Worm (Caenorhabditis elegans) whole organism, young adult: ENCODE measurements around the gene pqn-25.

ENCODE experiments used
- ama-1 ChIP-seq, 3 experiments: fragments of 150-350 bp in 1 of 3; sonication (generic microtip) in 2 of 3; optimal IDR thresholded peaks; 2 replicates each; lab custom pipeline; 2014 to 2018; ENCODE audit warnings: missing biosample characterization in 2 of 3, missing genetic modification characterization in 2 of 3, missing genetic modification reagents in 2 of 3
- attf-6 ChIP-seq: fragments of 200-800 bp; sonication (Bioruptor generic); IDR thresholded peaks from 2 replicates; pipeline ENCODE4 v1.3.6; 2022; ENCODE audit warnings: missing genetic modification reagents, missing genetic modification characterization, missing compliant biosample characterization
- dpl-1 ChIP-seq: fragments of 150-350 bp; optimal IDR thresholded peaks from 2 replicates; lab custom pipeline; 2014; ENCODE audit warnings: missing biosample characterization, missing genetic modification reagents, missing genetic modification characterization
- ekl-4 ChIP-seq: fragments of 200-800 bp; sonication (Bioruptor generic); IDR thresholded peaks from 2 replicates; pipeline ENCODE4 v1.3.6; 2022; ENCODE audit warnings: missing genetic modification reagents, missing genetic modification characterization, missing compliant biosample characterization
- let-526 ChIP-seq: fragments of 200-800 bp; sonication (Bioruptor generic); IDR thresholded peaks from 2 replicates; pipeline ENCODE4 v1.3.6; 2022; ENCODE audit warnings: missing genetic modification reagents, missing genetic modification characterization, missing compliant biosample characterization
- lin-26 ChIP-seq: fragments of 200-800 bp; sonication (Bioruptor generic); IDR thresholded peaks from 2 replicates; pipeline ENCODE4 v1.3.6; 2022; ENCODE audit warnings: missing genetic modification reagents, missing genetic modification characterization, missing compliant biosample characterization
- lin-54 ChIP-seq: fragments of 200-800 bp; sonication (Bioruptor generic); optimal IDR thresholded peaks from 2 replicates; lab custom pipeline; 2018; ENCODE audit warnings: mild to moderate bottlenecking, missing genetic modification characterization, missing compliant biosample characterization

- TF ChIP-seq ama-1 (optimal IDR thresholded peaks at IDR 0.05; lab: Kevin White, UChicago) (no peak), ama-1 (GFP tag; optimal IDR thresholded peaks at IDR 0.05; lab: Kevin White, UChicago) (no peak), ekl-4 (GFP tag; lab: Robert Waterston, UW) (no peak), lin-26 (GFP tag; lab: Robert Waterston, UW) (no peak), dpl-1 (GFP tag; lab: Kevin White, UChicago) (no peak), let-526 (GFP tag; lab: Robert Waterston, UW) (no peak), lin-54 (GFP tag; lab: Kevin White, UChicago) (no peak), attf-6 (GFP tag; lab: Robert Waterston, UW) (no peak)
Observed at ce11 chrIII:5474176-5474575, 38.2 kb downstream of the pqn-25 start, which contains the start of gene lon-1.
